Worm (Caenorhabditis elegans) whole organism, mixed stage, embryonic: Measurements from ENCODE around the gene ifa-3.

Source experiments
- ces-1 ChIP-seq: fragments of 150-350 bp; optimal IDR thresholded peaks from 2 replicates; lab custom pipeline; 2014; ENCODE audit warnings: missing biosample characterization, missing genetic modification reagents, missing genetic modification characterization
- nhr-237 ChIP-seq: fragments of 150-350 bp; optimal IDR thresholded peaks from 2 replicates; lab custom pipeline; 2014; ENCODE audit warnings: missing biosample characterization, missing genetic modification characterization
- sem-2 ChIP-seq: fragments of 200-800 bp; sonication (Bioruptor generic); optimal IDR thresholded peaks from 2 replicates; lab custom pipeline; 2018; ENCODE audit warnings: mild to moderate bottlenecking, missing genetic modification characterization, missing compliant biosample characterization
- snpc-4 ChIP-seq: fragments of 150-350 bp; optimal IDR thresholded peaks from 2 replicates; lab custom pipeline; 2014; ENCODE audit warnings: missing biosample characterization, missing genetic modification characterization
- ztf-11 ChIP-seq: fragments of 150-350 bp; optimal IDR thresholded peaks from 2 replicates; lab custom pipeline; 2014; ENCODE audit warnings: missing biosample characterization, missing genetic modification characterization

DNA sequence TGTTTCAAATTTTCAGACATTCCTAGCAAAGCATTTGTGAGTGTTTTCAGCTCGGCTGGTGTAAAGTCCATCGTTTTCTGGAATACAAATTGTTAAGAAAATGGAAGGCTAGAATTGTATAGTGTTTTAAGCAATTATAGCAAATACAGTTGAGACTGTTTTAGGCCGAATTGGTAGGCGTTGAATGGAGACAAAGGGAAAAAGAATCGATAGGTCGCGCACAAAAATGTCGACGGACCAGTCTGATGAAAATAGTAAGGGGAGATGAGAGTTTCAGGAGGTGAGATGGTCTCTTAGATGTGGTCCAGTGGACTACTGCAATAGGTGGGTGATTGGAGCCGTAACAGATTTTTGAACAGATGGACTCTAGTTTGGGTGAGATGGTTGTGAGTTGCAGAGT lies 29.2 kb downstream of the ifa-3 start:
- no peak for TF ChIP-seq snpc-4 (tag; lab: Kevin White, UChicago)
- no peak for TF ChIP-seq ztf-11 (tag; lab: Kevin White, UChicago)
- no peak for TF ChIP-seq nhr-237 (tag; lab: Kevin White, UChicago)
- no peak for TF ChIP-seq sem-2 (GFP tag; lab: Kevin White, UChicago)
- no peak for TF ChIP-seq ces-1 (GFP tag; lab: Kevin White, UChicago)
